Comparison of ENCODE assay signal across 1 worm cellular context in genomic region chrII:8738955-8739354, ce11.
A peak's percentile ranks its signal among the peaks of the same experiment; 100 is the strongest.
TF ChIP-seq lines count a peak whose summit lies in the region.

No protein-coding gene starts in this region.

TF ChIP-seq in whole organism, L3 larva, 47 proteins besides CTCF, POLR2A, EP300 and RAD21 (continued from another document):
- no peak for TF ChIP-seq ceh-82 (tag; optimal IDR thresholded peaks at IDR 0.05; lab: Kevin White, UChicago)
- TF ChIP-seq ama-1 (optimal IDR thresholded peaks at IDR 0.05; lab: Kevin White, UChicago): no peak
- no peak for TF ChIP-seq nhr-43 (tag; optimal IDR thresholded peaks at IDR 0.05; lab: Kevin White, UChicago; ENCODE audit: poor library complexity, severe bottlenecking)
- no peak for TF ChIP-seq nhr-28 (tag; optimal IDR thresholded peaks at IDR 0.05; lab: Kevin White, UChicago)
- TF ChIP-seq jun-1 (tag; optimal IDR thresholded peaks at IDR 0.05; lab: Kevin White, UChicago): peak; percentile 47
